Worm (Caenorhabditis elegans) whole organism, L4 larva: ENCODE measurements around the gene sid-2.

Source experiments
- F26F4.8 ChIP-seq: fragments of 200-800 bp; sonication (Bioruptor generic); conservative IDR thresholded peaks from 2 replicates; pipeline ENCODE4 v1.3.6; 2022; ENCODE audit warnings: missing genetic modification characterization, missing compliant biosample characterization
- F37D6.2 ChIP-seq: sonication (generic microtip); optimal IDR thresholded peaks from 2 replicates; lab custom pipeline; 2016; ENCODE audit warnings: mild to moderate bottlenecking, missing genetic modification characterization, missing compliant biosample characterization
- R02D3.7 ChIP-seq: fragments of 150-350 bp; sonication (generic microtip); optimal IDR thresholded peaks from 3 replicates; lab custom pipeline; 2014; ENCODE audit warnings: missing biosample characterization, missing genetic modification characterization
- ceh-20 ChIP-seq: fragments of 200-800 bp; sonication (Bioruptor generic); IDR thresholded peaks from 2 replicates; pipeline ENCODE4 v1.3.6; 2022; ENCODE audit warnings: missing genetic modification reagents, missing genetic modification characterization, missing compliant biosample characterization
- fkh-10 ChIP-seq: fragments of 150-350 bp; optimal IDR thresholded peaks from 2 replicates; lab custom pipeline; 2014; ENCODE audit warnings: missing biosample characterization, missing genetic modification reagents, missing genetic modification characterization
- lsy-2 ChIP-seq, 2 experiments: fragments of 150-350 bp in 1 of 2; sonication (generic microtip) in 1 of 2; optimal IDR thresholded peaks; 2 replicates each; lab custom pipeline; 2014 to 2017; ENCODE audit warnings: missing biosample characterization in 2 of 2, missing genetic modification characterization in 2 of 2
- mdl-1 ChIP-seq, 2 experiments: fragments of 150-350 bp in 1 of 2; sonication (generic microtip) in 1 of 2; optimal IDR thresholded peaks; 2 replicates each; lab custom pipeline; 2014 to 2017; ENCODE audit warnings: missing biosample characterization in 2 of 2, missing genetic modification characterization in 2 of 2
- mep-1 ChIP-seq: fragments of 150-350 bp; sonication (generic microtip); optimal IDR thresholded peaks from 3 replicates; lab custom pipeline; 2014; ENCODE audit warnings: missing biosample characterization, missing genetic modification characterization
- nhr-11 ChIP-seq: fragments of 150-350 bp; optimal IDR thresholded peaks from 2 replicates; lab custom pipeline; 2014; ENCODE audit warnings: missing biosample characterization, missing genetic modification characterization
- saeg-2 ChIP-seq: fragments of 200-800 bp; sonication (Bioruptor generic); IDR thresholded peaks from 2 replicates; pipeline ENCODE4 v1.3.6; 2022; ENCODE audit warnings: missing genetic modification reagents, missing genetic modification characterization, missing compliant biosample characterization
- skn-1 ChIP-seq: fragments of 150-350 bp; optimal IDR thresholded peaks from 2 replicates; lab custom pipeline; 2014; ENCODE audit warnings: missing biosample characterization, missing genetic modification characterization
- unc-130 ChIP-seq: sonication (generic microtip); optimal IDR thresholded peaks from 2 replicates; lab custom pipeline; 2016; ENCODE audit warnings: missing genetic modification reagents, missing genetic modification characterization, missing compliant biosample characterization
- unc-39 ChIP-seq: sonication (generic microtip); optimal IDR thresholded peaks from 2 replicates; lab custom pipeline; 2017; ENCODE audit warnings: missing biosample characterization, missing genetic modification characterization

- no peak for TF ChIP-seq skn-1 (tag; lab: Kevin White, UChicago)
- no peak for TF ChIP-seq R02D3.7
- TF ChIP-seq unc-130 (GFP tag; lab: Kevin White, UChicago): no peak
- no peak for TF ChIP-seq F37D6.2
- TF ChIP-seq lsy-2 (tag; optimal IDR thresholded peaks at IDR 0.05; lab: Kevin White, UChicago): no peak
- TF ChIP-seq ceh-20 (GFP tag; lab: Robert Waterston, UW): no peak
- no peak for TF ChIP-seq nhr-11 (tag; lab: Kevin White, UChicago)
- no peak for TF ChIP-seq mep-1 (tag; lab: Kevin White, UChicago)
- no peak for TF ChIP-seq saeg-2 (GFP tag; lab: Robert Waterston, UW)
- TF ChIP-seq F26F4.8 (GFP tag; lab: Robert Waterston, UW): no peak
- no peak for TF ChIP-seq mdl-1 (tag; optimal IDR thresholded peaks at IDR 0.05; lab: Kevin White, UChicago)
- TF ChIP-seq unc-39 (tag; lab: Kevin White, UChicago): no peak
- TF ChIP-seq fkh-10 (GFP tag; lab: Kevin White, UChicago): no peak
Observed at ce11 chrIII:13693187-13693586, 13.9 kb downstream of the sid-2 start.
